Worm (Caenorhabditis elegans) whole organism, L4 larva: ENCODE results near the gene K10D6.4.
"Not testable (repeated sequence)": the region's sequence is repeated elsewhere in the genome, so short reads cannot be mapped to it uniquely, and the experiment has no call there.

Experiments
- F10B5.3 ChIP-seq: sonication (generic microtip); optimal IDR thresholded peaks from 2 replicates; lab custom pipeline; 2016; ENCODE audit warnings: mild to moderate bottlenecking, missing genetic modification characterization, missing compliant biosample characterization
- F26F4.8 ChIP-seq: fragments of 200-800 bp; sonication (Bioruptor generic); conservative IDR thresholded peaks from 2 replicates; pipeline ENCODE4 v1.3.6; 2022; ENCODE audit warnings: missing genetic modification characterization, missing compliant biosample characterization
- F49E8.2 ChIP-seq: sonication (generic microtip); optimal IDR thresholded peaks from 2 replicates; lab custom pipeline; 2016; ENCODE audit warnings: missing compliant biosample characterization, mild to moderate bottlenecking, missing genetic modification characterization, borderline replicate concordance
- Y48G9A.11 ChIP-seq: fragments of 200-800 bp; sonication (Bioruptor generic); IDR thresholded peaks from 2 replicates; pipeline ENCODE4 v1.3.6; 2022; ENCODE audit warnings: missing genetic modification reagents, missing genetic modification characterization, missing compliant biosample characterization
- arid-1 ChIP-seq: fragments of 200-800 bp; sonication (Bioruptor generic); conservative IDR thresholded peaks from 2 replicates; pipeline ENCODE4 v1.3.6; 2022; ENCODE audit warnings: missing genetic modification reagents, missing genetic modification characterization, missing compliant biosample characterization
- ceh-44 ChIP-seq: fragments of 200-800 bp; sonication (Bioruptor generic); IDR thresholded peaks from 2 replicates; pipeline ENCODE4 v1.3.6; 2022; ENCODE audit warnings: missing genetic modification reagents, missing genetic modification characterization, missing compliant biosample characterization
- daf-16 ChIP-seq, 3 experiments: sonication (generic microtip); optimal IDR thresholded peaks; 2 replicates each; lab custom pipeline; 2016 to 2017; ENCODE audit warnings: missing genetic modification characterization in 3 of 3, missing genetic modification reagents in 3 of 3, mild to moderate bottlenecking in 2 of 3, missing compliant biosample characterization in 2 of 3, missing biosample characterization in 1 of 3, moderate library complexity in 1 of 3
- dmd-6 ChIP-seq: fragments of 200-800 bp; sonication (Bioruptor generic); IDR thresholded peaks from 2 replicates; pipeline ENCODE4 v1.3.6; 2022; ENCODE audit warnings: missing genetic modification reagents, missing genetic modification characterization, missing compliant biosample characterization
- duxl-1 ChIP-seq: sonication (generic microtip); optimal IDR thresholded peaks from 2 replicates; lab custom pipeline; 2016; ENCODE audit warnings: mild to moderate bottlenecking, missing genetic modification characterization, moderate library complexity, missing compliant biosample characterization; ENCODE audit not compliant: poor library complexity
- dve-1 ChIP-seq: sonication (generic microtip); optimal IDR thresholded peaks from 2 replicates; lab custom pipeline; 2017; ENCODE audit warnings: antibody characterized with exemption, mild to moderate bottlenecking, missing genetic modification characterization, missing compliant biosample characterization; ENCODE audit not compliant: insufficient read depth
- hlh-11 ChIP-seq: fragments of 200-800 bp; sonication (Bioruptor generic); optimal IDR thresholded peaks from 2 replicates; lab custom pipeline; 2018; ENCODE audit warnings: mild to moderate bottlenecking, missing genetic modification characterization, missing compliant biosample characterization
- hlh-30 ChIP-seq: sonication (generic microtip); optimal IDR thresholded peaks from 2 replicates; lab custom pipeline; 2017; ENCODE audit warnings: antibody characterized with exemption, mild to moderate bottlenecking, missing genetic modification characterization, missing compliant biosample characterization; ENCODE audit not compliant: insufficient read depth
- lin-1 ChIP-seq: fragments of 200-800 bp; sonication (Bioruptor generic); IDR thresholded peaks from 2 replicates; pipeline ENCODE4 v1.3.6; 2022; ENCODE audit warnings: missing genetic modification reagents, missing genetic modification characterization, missing compliant biosample characterization
- lin-38 ChIP-seq: fragments of 200-800 bp; sonication (Bioruptor generic); IDR thresholded peaks from 2 replicates; pipeline ENCODE4 v1.3.6; 2022; ENCODE audit warnings: missing genetic modification reagents, missing genetic modification characterization, missing compliant biosample characterization
- madf-5 ChIP-seq, 2 experiments: fragments of 200-800 bp; sonication (Bioruptor generic); IDR thresholded peaks; 2 replicates each; pipeline ENCODE4 v1.3.6; 2022; ENCODE audit warnings: missing compliant biosample characterization in 2 of 2, missing genetic modification characterization in 2 of 2
- mep-1 ChIP-seq: fragments of 150-350 bp; sonication (generic microtip); optimal IDR thresholded peaks from 3 replicates; lab custom pipeline; 2014; ENCODE audit warnings: missing biosample characterization, missing genetic modification characterization
- mes-2 ChIP-seq: sonication (generic microtip); optimal IDR thresholded peaks from 2 replicates; lab custom pipeline; 2016; ENCODE audit warnings: missing genotype, mild to moderate bottlenecking, missing genetic modification characterization, missing compliant biosample characterization; ENCODE audit not compliant: poor library complexity, severe bottlenecking
- mxl-2 ChIP-seq: fragments of 200-800 bp; sonication (Bioruptor generic); conservative IDR thresholded peaks from 2 replicates; pipeline ENCODE4 v1.3.6; 2022; ENCODE audit warnings: missing genetic modification reagents, missing genetic modification characterization, missing compliant biosample characterization
- mxl-3 ChIP-seq: fragments of 200-800 bp; sonication (Bioruptor generic); optimal IDR thresholded peaks from 2 replicates; lab custom pipeline; 2018; ENCODE audit warnings: mild to moderate bottlenecking, missing genetic modification characterization, missing compliant biosample characterization
- nhr-102 ChIP-seq: sonication (generic microtip); optimal IDR thresholded peaks from 2 replicates; lab custom pipeline; 2016; ENCODE audit warnings: mild to moderate bottlenecking, missing genetic modification characterization, moderate library complexity, missing compliant biosample characterization
- nhr-111 ChIP-seq: fragments of 200-800 bp; sonication (Bioruptor generic); optimal IDR thresholded peaks from 2 replicates; lab custom pipeline; 2018; ENCODE audit warnings: mild to moderate bottlenecking, missing genetic modification characterization, missing compliant biosample characterization
- nhr-41 ChIP-seq: fragments of 200-800 bp; sonication (Bioruptor generic); IDR thresholded peaks from 2 replicates; pipeline ENCODE4 v1.3.6; 2022; ENCODE audit warnings: missing genetic modification reagents, missing genetic modification characterization, missing compliant biosample characterization
- nhr-48 ChIP-seq: sonication (generic microtip); optimal IDR thresholded peaks from 2 replicates; lab custom pipeline; 2016; ENCODE audit warnings: mild to moderate bottlenecking, missing genetic modification characterization, missing compliant biosample characterization
- pha-4 ChIP-seq, 2 experiments: fragments of 150-350 bp in 1 of 2; fragments of 200-800 bp in 1 of 2; sonication (Bioruptor generic) in 1 of 2; IDR thresholded peaks in 1 of 2; optimal IDR thresholded peaks in 1 of 2; 2 replicates each; pipeline versions ENCODE4 v1.3.6 to Lab custom; 2014 to 2022; ENCODE audit warnings: missing genetic modification characterization in 2 of 2, missing genetic modification reagents in 2 of 2, missing biosample characterization in 1 of 2, missing compliant biosample characterization in 1 of 2
- php-3 ChIP-seq: fragments of 200-800 bp; sonication (Bioruptor generic); IDR thresholded peaks from 2 replicates; pipeline ENCODE4 v1.3.6; 2022; ENCODE audit warnings: missing genetic modification reagents, missing genetic modification characterization, missing compliant biosample characterization
- pqm-1 ChIP-seq: sonication (generic microtip); optimal IDR thresholded peaks from 2 replicates; lab custom pipeline; 2017; ENCODE audit warnings: missing biosample characterization, missing genetic modification characterization
- rbr-2 ChIP-seq: sonication (generic microtip); optimal IDR thresholded peaks from 2 replicates; lab custom pipeline; 2016; ENCODE audit warnings: missing genotype, missing genetic modification characterization, missing compliant biosample characterization
- saeg-2 ChIP-seq: fragments of 200-800 bp; sonication (Bioruptor generic); IDR thresholded peaks from 2 replicates; pipeline ENCODE4 v1.3.6; 2022; ENCODE audit warnings: missing genetic modification reagents, missing genetic modification characterization, missing compliant biosample characterization
- snpc-1.2 ChIP-seq: fragments of 200-800 bp; sonication (Bioruptor generic); IDR thresholded peaks from 2 replicates; pipeline ENCODE4 v1.3.6; 2022; ENCODE audit warnings: missing genetic modification reagents, missing genetic modification characterization, missing compliant biosample characterization
- snpc-4 ChIP-seq: fragments of 150-350 bp; optimal IDR thresholded peaks from 2 replicates; lab custom pipeline; 2014; ENCODE audit warnings: missing biosample characterization, missing genetic modification characterization
- spr-1 ChIP-seq: sonication (generic microtip); optimal IDR thresholded peaks from 2 replicates; lab custom pipeline; 2016; ENCODE audit warnings: mild to moderate bottlenecking, missing genetic modification characterization, missing compliant biosample characterization
- tra-1 ChIP-seq: fragments of 200-800 bp; sonication (Bioruptor generic); IDR thresholded peaks from 2 replicates; pipeline ENCODE4 v1.3.6; 2022; ENCODE audit warnings: missing genetic modification reagents, missing genetic modification characterization, missing compliant biosample characterization
- unc-130 ChIP-seq: sonication (generic microtip); optimal IDR thresholded peaks from 2 replicates; lab custom pipeline; 2016; ENCODE audit warnings: missing genetic modification reagents, missing genetic modification characterization, missing compliant biosample characterization
- zip-2 ChIP-seq: fragments of 150-350 bp; optimal IDR thresholded peaks from 2 replicates; lab custom pipeline; 2014; ENCODE audit warnings: missing biosample characterization, missing genetic modification characterization

Gene K10D6.4

ce11 chrV:11176693-11177304 is 24.9 kb upstream of the K10D6.4 start:
- TF ChIP-seq mxl-2 (GFP tag; lab: Robert Waterston, UW) (0 out of 2 replicates have a peak, but pooled peaks have one; percentile 20), lin-38 (GFP tag; lab: Robert Waterston, UW) (peak; percentile 72), madf-5 (GFP tag; IDR thresholded peaks at IDR 0.05; lab: Robert Waterston, UW) (0 out of 4 replicates have a peak, but pooled peaks of 1 of the 2 experiments have one; percentile 30), dmd-6 (GFP tag; lab: Robert Waterston, UW) (peak; percentile 83), ceh-44 (GFP tag; lab: Robert Waterston, UW) (peak; percentile 81), zip-2 (tag; lab: Kevin White, UChicago) (peak; percentile 26), tra-1 (GFP tag; lab: Robert Waterston, UW) (0 out of 2 replicates have a peak, but pooled peaks have one; percentile 26), nhr-41 (GFP tag; lab: Robert Waterston, UW) (0 out of 2 replicates have a peak, but pooled peaks have one; percentile 7), mep-1 (tag; lab: Kevin White, UChicago) (peak; percentile 50), daf-16 (GFP tag; optimal IDR thresholded peaks at IDR 0.05; lab: Kevin White, UChicago) (peak; percentile 30 to 33), daf-16 (tag; optimal IDR thresholded peaks at IDR 0.05; lab: Kevin White, UChicago) (peak; percentile 62), mes-2 (tag; lab: Kevin White, UChicago) (peak; percentile 77), rbr-2 (tag; lab: Kevin White, UChicago) (peak; percentile 27), F49E8.2 (peak; percentile 84), snpc-1.2 (GFP tag; lab: Robert Waterston, UW) (peak; percentile 92), php-3 (peak; percentile 60), snpc-4 (tag; lab: Kevin White, UChicago) (peak; percentile 85), unc-130 (GFP tag; lab: Kevin White, UChicago) (peak; percentile 19), duxl-1 (tag; lab: Kevin White, UChicago) (peak; percentile 70), hlh-30 (peak; percentile 46), F10B5.3 (tag; lab: Kevin White, UChicago) (peak; percentile 35), arid-1 (GFP tag; lab: Robert Waterston, UW) (peak; percentile 85), saeg-2 (0 out of 2 replicates have a peak, but pooled peaks have one; percentile 37), nhr-102 (tag; lab: Kevin White, UChicago) (peak; percentile 76), dve-1 (tag; lab: Kevin White, UChicago) (peak; percentile 70), mxl-3 (GFP tag; lab: Kevin White, UChicago) (peak; percentile 63), Y48G9A.11 (GFP tag; lab: Robert Waterston, UW) (peak; percentile 60), pqm-1 (tag; lab: Kevin White, UChicago) (peak; percentile 3), nhr-48 (tag; lab: Kevin White, UChicago) (peak; percentile 58), hlh-11 (tag; lab: Kevin White, UChicago) (peak; percentile 81), pha-4 (GFP tag; IDR thresholded peaks at IDR 0.05; lab: Robert Waterston, UW) (peak; percentile 69), spr-1 (peak; percentile 48)
- not testable (repeated sequence) for TF ChIP-seq pha-4 (tag; optimal IDR thresholded peaks at IDR 0.05; lab: Kevin White, UChicago)

DNA sequence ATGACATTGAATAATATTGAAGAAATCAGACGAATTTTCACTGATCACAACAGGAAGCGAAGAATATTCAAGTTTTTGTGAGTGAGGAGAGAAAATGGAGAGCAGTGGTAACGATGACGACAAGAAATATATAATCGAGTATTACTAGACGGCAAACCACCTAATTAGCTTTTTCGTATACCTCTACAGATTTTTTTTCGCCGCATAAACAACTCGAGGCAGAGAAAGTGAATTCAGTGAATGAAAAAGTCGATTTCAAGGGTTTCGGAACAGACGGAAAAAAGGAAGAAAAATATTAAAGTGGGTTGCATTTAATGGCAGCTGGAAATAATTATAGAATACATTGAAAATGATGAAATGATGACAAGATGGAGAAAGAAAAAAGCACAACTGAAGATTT is 24.1 kb upstream of the K10D6.4 start, which contains the start of gene gpa-1:
Gene gpa-1, minus strand, starts transcription at position 101 of the 400 bp plus-strand sequence.
- TF ChIP-seq daf-16 (GFP tag; optimal IDR thresholded peaks at IDR 0.05; lab: Kevin White, UChicago): no peak
- no peak for TF ChIP-seq daf-16 (tag; optimal IDR thresholded peaks at IDR 0.05; lab: Kevin White, UChicago)
- no peak for TF ChIP-seq lin-1
- no peak for TF ChIP-seq F26F4.8 (GFP tag; lab: Robert Waterston, UW)
- TF ChIP-seq nhr-111 (GFP tag; lab: Kevin White, UChicago): no peak
- TF ChIP-seq Y48G9A.11 (GFP tag; lab: Robert Waterston, UW): no peak
- TF ChIP-seq saeg-2: no peak
- TF ChIP-seq hlh-30: no peak
